Worm (Caenorhabditis elegans): ENCODE data around the gene F46C5.10.

- TF ChIP-seq nhr-77 (tag; optimal IDR thresholded peaks at IDR 0.05) (no peak), unc-62 (GFP tag; optimal IDR thresholded peaks at IDR 0.05) (no peak), nhr-237 (tag; optimal IDR thresholded peaks at IDR 0.05) (no peak), lsy-2 (tag; optimal IDR thresholded peaks at IDR 0.05) (no peak), F13H6.1 (tag; optimal IDR thresholded peaks at IDR 0.05) (no peak), ztf-11 (tag; optimal IDR thresholded peaks at IDR 0.05) (no peak), R02D3.7 (tag; optimal IDR thresholded peaks at IDR 0.05) (no peak), lin-13 (GFP tag; optimal IDR thresholded peaks at IDR 0.05) (no peak)
These were observed 48.0 kb upstream of the F46C5.10 start for ce11 chrII:8866844-8867243.
